Worm (Caenorhabditis elegans): ENCODE data around the gene elmd-1.
A peak's percentile ranks its signal among the peaks of the same experiment; 100 is the strongest.

ce11 chrIII:3367772-3368171 lies 21.9 kb upstream of the elmd-1 start:
- TF ChIP-seq lin-39 (tag; optimal IDR thresholded peaks at IDR 0.05): no peak
- no peak for TF ChIP-seq unc-98 (GFP tag; IDR thresholded peaks at IDR 0.05)
- TF ChIP-seq lin-35 (GFP tag; optimal IDR thresholded peaks at IDR 0.05): peak in 1 of 2 experiments; percentile 8
- TF ChIP-seq ama-1 (optimal IDR thresholded peaks at IDR 0.05): no peak
- TF ChIP-seq fos-1 (tag; optimal IDR thresholded peaks at IDR 0.05): no peak
- TF ChIP-seq egl-27 (tag; optimal IDR thresholded peaks at IDR 0.05): no peak
